Fruit fly (Drosophila melanogaster) whole organism, embryonic: ENCODE results near the gene CG18265.
A peak's percentile ranks its signal among the peaks of the same experiment; 100 is the strongest.

Experiments used
- ATbp ChIP-seq: fragments of 200-800 bp; sonication (Bioruptor generic); optimal IDR thresholded peaks from 2 replicates; lab custom pipeline; 2017; ENCODE audit warnings: missing biosample characterization, mild to moderate bottlenecking, missing genetic modification characterization, missing genetic modification reagents
- CG12744 ChIP-seq: fragments of 200-800 bp; sonication (Bioruptor generic); optimal IDR thresholded peaks from 2 replicates; lab custom pipeline; 2016; ENCODE audit warnings: missing biosample characterization, missing genetic modification characterization
- CG13296 ChIP-seq: fragments of 200-800 bp; sonication (Bioruptor generic); optimal IDR thresholded peaks from 3 replicates; lab custom pipeline; 2018; ENCODE audit warnings: missing biosample characterization, mild to moderate bottlenecking, missing genetic modification characterization
- CG13894 ChIP-seq: fragments of 200-800 bp; sonication (Bioruptor generic); optimal IDR thresholded peaks from 3 replicates; lab custom pipeline; 2018; ENCODE audit warnings: missing biosample characterization, mild to moderate bottlenecking, missing genetic modification characterization, moderate library complexity
- CG14965 ChIP-seq: fragments of 200-800 bp; sonication (Bioruptor generic); optimal IDR thresholded peaks from 2 replicates; lab custom pipeline; 2016; ENCODE audit warnings: missing biosample characterization, missing genetic modification characterization, borderline replicate concordance
- CG15073 ChIP-seq: fragments of 200-800 bp; sonication (Bioruptor generic); optimal IDR thresholded peaks from 2 replicates; lab custom pipeline; 2016; ENCODE audit warnings: missing biosample characterization, missing genetic modification characterization
- CG15269 ChIP-seq: fragments of 200-800 bp; sonication (Bioruptor generic); optimal IDR thresholded peaks from 2 replicates; lab custom pipeline; 2018; ENCODE audit warnings: missing biosample characterization, mild to moderate bottlenecking, missing genetic modification characterization, moderate library complexity
- CG1647 ChIP-seq: fragments of 200-800 bp; sonication (Bioruptor generic); optimal IDR thresholded peaks from 3 replicates; lab custom pipeline; 2016; ENCODE audit warnings: missing biosample characterization, missing genetic modification characterization
- CG18011 ChIP-seq: fragments of 200-800 bp; sonication (Bioruptor generic); optimal IDR thresholded peaks from 2 replicates; lab custom pipeline; 2017; ENCODE audit warnings: missing biosample characterization, missing genetic modification characterization, mild to moderate bottlenecking, moderate library complexity, missing genotype
- CG2120 ChIP-seq: fragments of 200-800 bp; sonication (Bioruptor generic); optimal IDR thresholded peaks from 3 replicates; lab custom pipeline; 2016; ENCODE audit warnings: missing biosample characterization, missing genetic modification characterization
- CG2678 ChIP-seq: fragments of 200-800 bp; sonication (Bioruptor generic); optimal IDR thresholded peaks from 3 replicates; lab custom pipeline; 2019; ENCODE audit warnings: missing biosample characterization, mild to moderate bottlenecking, missing genetic modification characterization, moderate library complexity
- CG31441 ChIP-seq: fragments of 200-800 bp; sonication (Bioruptor generic); IDR thresholded peaks from 2 replicates; pipeline ENCODE4 v1.3.6; 2022; ENCODE audit warnings: missing biosample characterization, missing genetic modification characterization
- CG32532 ChIP-seq: fragments of 200-800 bp; sonication (Bioruptor generic); IDR thresholded peaks from 2 replicates; pipeline ENCODE4 v1.3.6; 2022; ENCODE audit warnings: missing biosample characterization, missing genetic modification characterization
- CG3726 ChIP-seq: fragments of 200-800 bp; sonication (Bioruptor generic); IDR thresholded peaks from 3 replicates; pipeline ENCODE4, ENCODE4 v1.3.6; 2022; ENCODE audit warnings: missing biosample characterization, missing genetic modification characterization
- CG4424 ChIP-seq: fragments of 200-800 bp; sonication (Bioruptor generic); optimal IDR thresholded peaks from 3 replicates; lab custom pipeline; 2016; ENCODE audit warnings: missing biosample characterization, missing genetic modification characterization
- CG6654 ChIP-seq: fragments of 200-800 bp; sonication (Bioruptor generic); optimal IDR thresholded peaks from 2 replicates; lab custom pipeline; 2017; ENCODE audit warnings: missing biosample characterization, mild to moderate bottlenecking, missing genetic modification characterization
- CG6854 ChIP-seq: fragments of 200-800 bp; sonication (Bioruptor generic); optimal IDR thresholded peaks from 3 replicates; lab custom pipeline; 2017; ENCODE audit warnings: missing biosample characterization, mild to moderate bottlenecking, missing genetic modification characterization
- Camta ChIP-seq: fragments of 200-800 bp; sonication (Bioruptor generic); optimal IDR thresholded peaks from 2 replicates; lab custom pipeline; 2016; ENCODE audit warnings: missing biosample characterization, missing genetic modification characterization
- CrebB ChIP-seq: fragments of 200-800 bp; sonication (Bioruptor generic); optimal IDR thresholded peaks from 3 replicates; lab custom pipeline; 2018; ENCODE audit warnings: missing biosample characterization, mild to moderate bottlenecking, missing genetic modification characterization
- Dbx ChIP-seq: fragments of 200-800 bp; sonication (Bioruptor generic); IDR thresholded peaks from 3 replicates; pipeline ENCODE4 v1.3.6; 2022; ENCODE audit warnings: missing biosample characterization, missing genetic modification characterization
- Dip3 ChIP-seq: fragments of 200-800 bp; sonication (Bioruptor generic); optimal IDR thresholded peaks from 3 replicates; lab custom pipeline; 2016; ENCODE audit warnings: missing biosample characterization, missing genetic modification characterization
- ERR ChIP-seq: fragments of 200-800 bp; sonication (Bioruptor generic); optimal IDR thresholded peaks from 2 replicates; lab custom pipeline; 2016; ENCODE audit warnings: missing biosample characterization, missing genetic modification characterization
- Ets65A ChIP-seq: fragments of 200-800 bp; sonication (Bioruptor generic); peaks from one replicate; lab custom pipeline; 2016; ENCODE audit warnings: missing biosample characterization, missing genetic modification characterization
- Fer3 ChIP-seq: fragments of 200-800 bp; sonication (Bioruptor generic); optimal IDR thresholded peaks from 2 replicates; lab custom pipeline; 2018; ENCODE audit warnings: missing biosample characterization, mild to moderate bottlenecking, missing genetic modification characterization, moderate library complexity
- Med ChIP-seq: fragments of 200-800 bp; sonication (Bioruptor generic); peaks from one replicate; lab custom pipeline; 2016; ENCODE audit warnings: missing biosample characterization, missing genetic modification characterization, mild to moderate bottlenecking, inconsistent platforms, moderate library complexity
- Opbp ChIP-seq: fragments of 200-800 bp; sonication (Bioruptor generic); IDR thresholded peaks from 3 replicates; pipeline ENCODE4 v1.3.6; 2022; ENCODE audit warnings: missing biosample characterization, missing genetic modification characterization; ENCODE audit not compliant: partially characterized antibody
- Optix ChIP-seq: fragments of 200-800 bp; sonication (Bioruptor generic); IDR thresholded peaks from 3 replicates; pipeline ENCODE4 v1.3.6; 2022; ENCODE audit warnings: missing biosample characterization, missing genetic modification characterization
- Pdp1 ChIP-seq, 2 experiments: fragments of 200-800 bp; sonication (Bioruptor generic); optimal IDR thresholded peaks; 3 replicates each; lab custom pipeline; 2016; ENCODE audit warnings: missing biosample characterization in 2 of 2, missing genetic modification characterization in 2 of 2, mild to moderate bottlenecking in 1 of 2, moderate library complexity in 1 of 2
- Ravus ChIP-seq: fragments of 200-800 bp; sonication (Bioruptor generic); IDR thresholded peaks from 2 replicates; pipeline ENCODE4 v1.3.6; 2022; ENCODE audit warnings: missing biosample characterization, missing genetic modification characterization
- Sox100B ChIP-seq: fragments of 200-800 bp; sonication (Bioruptor generic); optimal IDR thresholded peaks from 3 replicates; lab custom pipeline; 2018; ENCODE audit warnings: missing biosample characterization, mild to moderate bottlenecking, missing genetic modification characterization
- Trl ChIP-seq, 3 experiments: fragments of >200 bp in 2 of 3; fragments of 200-800 bp in 1 of 3; sonication (Bioruptor generic) in 1 of 3; optimal IDR thresholded peaks; 2 replicates in 1 of 3; 3 replicates in 2 of 3; lab custom pipeline; 2016 to 2017; ENCODE audit warnings: missing biosample characterization in 1 of 3, missing genetic modification characterization in 1 of 3
- Xbp1 ChIP-seq: fragments of 200-800 bp; sonication (Bioruptor generic); optimal IDR thresholded peaks from 3 replicates; lab custom pipeline; 2016; ENCODE audit warnings: missing biosample characterization, mild to moderate bottlenecking, missing genetic modification characterization
- ato ChIP-seq: fragments of 200-800 bp; sonication (Bioruptor generic); IDR thresholded peaks from 2 replicates; pipeline ENCODE4 v1.3.6; 2022; ENCODE audit warnings: missing biosample characterization, missing genetic modification characterization; ENCODE audit not compliant: partially characterized antibody
- croc ChIP-seq: fragments of 200-800 bp; sonication (Bioruptor generic); conservative IDR thresholded peaks from 3 replicates; pipeline ENCODE4 v1.3.6; 2022; ENCODE audit warnings: missing biosample characterization, missing genetic modification characterization
- ems ChIP-seq: fragments of 200-800 bp; sonication (Bioruptor generic); optimal IDR thresholded peaks from 3 replicates; lab custom pipeline; 2016; ENCODE audit warnings: missing biosample characterization, missing genetic modification characterization
- ewg ChIP-seq: fragments of 200-800 bp; sonication (Bioruptor generic); optimal IDR thresholded peaks from 3 replicates; lab custom pipeline; 2017; ENCODE audit warnings: mild to moderate bottlenecking, missing biosample characterization, missing genetic modification reagents, missing genetic modification characterization
- exex ChIP-seq: fragments of 200-800 bp; sonication (Bioruptor generic); optimal IDR thresholded peaks from 4 replicates; lab custom pipeline; 2018; ENCODE audit warnings: missing biosample characterization, mild to moderate bottlenecking, missing genetic modification characterization, moderate library complexity
- grn ChIP-seq: fragments of 200-800 bp; sonication (Bioruptor generic); optimal IDR thresholded peaks from 3 replicates; lab custom pipeline; 2017; ENCODE audit warnings: missing biosample characterization, missing genetic modification characterization
- gro ChIP-seq: fragments of 200-800 bp; sonication (Bioruptor generic); optimal IDR thresholded peaks from 2 replicates; lab custom pipeline; 2016; ENCODE audit warnings: missing biosample characterization, missing genetic modification characterization
- kah ChIP-seq: fragments of 200-800 bp; sonication (Bioruptor generic); optimal IDR thresholded peaks from 2 replicates; lab custom pipeline; 2018; ENCODE audit warnings: missing biosample characterization, mild to moderate bottlenecking, missing genetic modification characterization
- klu ChIP-seq: fragments of 200-800 bp; sonication (Bioruptor generic); IDR thresholded peaks from 2 replicates; pipeline ENCODE4 v1.3.6; 2022; ENCODE audit warnings: missing biosample characterization, missing genetic modification characterization
- lilli ChIP-seq: fragments of 200-800 bp; sonication (Bioruptor generic); optimal IDR thresholded peaks from 3 replicates; lab custom pipeline; 2016; ENCODE audit warnings: missing biosample characterization, missing genetic modification characterization
- org-1 ChIP-seq: fragments of 200-800 bp; sonication (Bioruptor generic); optimal IDR thresholded peaks from 2 replicates; lab custom pipeline; 2017; ENCODE audit warnings: missing biosample characterization, missing genetic modification characterization
- peb ChIP-seq: fragments of 200-800 bp; sonication (Bioruptor generic); IDR thresholded peaks from 2 replicates; pipeline ENCODE4 v1.3.6; 2022; ENCODE audit warnings: missing biosample characterization, missing genetic modification characterization
- pho ChIP-seq: fragments of 200-800 bp; sonication (Bioruptor generic); optimal IDR thresholded peaks from 2 replicates; lab custom pipeline; 2016; ENCODE audit warnings: missing biosample characterization, missing genetic modification characterization
- salm ChIP-seq: fragments of 200-800 bp; sonication (Bioruptor generic); optimal IDR thresholded peaks from 2 replicates; lab custom pipeline; 2018; ENCODE audit warnings: missing biosample characterization, mild to moderate bottlenecking, missing genetic modification characterization
- so ChIP-seq: fragments of 200-800 bp; sonication (Bioruptor generic); IDR thresholded peaks from 3 replicates; pipeline ENCODE4 v1.3.6; 2022; ENCODE audit warnings: missing biosample characterization, missing genetic modification characterization
- sob ChIP-seq: fragments of 200-800 bp; sonication (Bioruptor generic); IDR thresholded peaks from 2 replicates; pipeline ENCODE4 v1.3.6; 2022; ENCODE audit warnings: missing biosample characterization, missing genetic modification characterization
- tup ChIP-seq: fragments of 200-800 bp; sonication (Bioruptor generic); optimal IDR thresholded peaks from 2 replicates; lab custom pipeline; 2016; ENCODE audit warnings: missing biosample characterization, mild to moderate bottlenecking, missing genetic modification characterization, moderate library complexity
- z ChIP-seq: fragments of 200-800 bp; sonication (Bioruptor generic); IDR thresholded peaks from 3 replicates; pipeline ENCODE4 v1.3.6; 2022; ENCODE audit warnings: missing biosample characterization, missing genetic modification characterization
- zfh2 ChIP-seq: fragments of 200-800 bp; sonication (Bioruptor generic); optimal IDR thresholded peaks from 2 replicates; lab custom pipeline; 2016; ENCODE audit warnings: missing biosample characterization, missing genetic modification characterization

Gene CG18265

dm6 chr3L:17430957-17431585 lies 8.1 kb upstream of the CG18265 start (continued):
- TF ChIP-seq ewg (GFP tag; lab: Kevin White, UChicago) (no peak), exex (tag; lab: Kevin White, UChicago) (peak; percentile 90), Optix (GFP tag; lab: Robert Waterston, UW) (no peak), klu (GFP tag; lab: Robert Waterston, UW) (no peak), CG1647 (no peak), sob (GFP tag; lab: Robert Waterston, UW) (no peak), CG31441 (no peak), tup (GFP tag; lab: Kevin White, UChicago) (no peak), grn (GFP tag; lab: Kevin White, UChicago) (peak; percentile 51), CG32532 (GFP tag; lab: Robert Waterston, UW) (no peak), croc (GFP tag; lab: Robert Waterston, UW) (no peak), CG2120 (GFP tag; lab: Kevin White, UChicago) (peak; percentile 27), Ravus (GFP tag; lab: Robert Waterston, UW) (no peak), CG2678 (tag; lab: Kevin White, UChicago) (peak; percentile 15), gro (peak; percentile 7), CG18011 (GFP tag; lab: Kevin White, UChicago) (no peak), Ets65A (GFP tag; lab: Kevin White, UChicago) (no peak), ems (no peak), Sox100B (no peak), org-1 (GFP tag; lab: Kevin White, UChicago) (no peak), Trl (optimal IDR thresholded peaks at IDR 0.05; lab: Kevin White, UChicago) (no peak), Trl (GFP tag; optimal IDR thresholded peaks at IDR 0.05; lab: Kevin White, UChicago) (no peak), Dbx (0 out of 3 replicates have a peak, but pooled peaks have one; percentile 31), CG6654 (GFP tag; lab: Kevin White, UChicago) (no peak), Med (GFP tag; lab: Kevin White, UChicago) (peak; percentile 69), CrebB (tag; lab: Kevin White, UChicago) (no peak), CG14965 (GFP tag; lab: Kevin White, UChicago) (no peak), Camta (GFP tag; lab: Kevin White, UChicago) (no peak), z (no peak), zfh2 (no peak), CG12744 (GFP tag; lab: Kevin White, UChicago) (no peak), pho (peak; percentile 3), Dip3 (no peak), CG13894 (no peak), ERR (no peak), CG6854 (GFP tag; lab: Kevin White, UChicago) (no peak), CG15269 (tag; lab: Kevin White, UChicago) (peak; percentile 33), so (GFP tag; lab: Robert Waterston, UW) (no peak), ATbp (no peak), Pdp1 (GFP tag; optimal IDR thresholded peaks at IDR 0.05; lab: Kevin White, UChicago) (no peak), salm (no peak), Opbp (GFP tag; lab: Robert Waterston, UW) (no peak), CG4424 (GFP tag; lab: Kevin White, UChicago) (no peak), CG13296 (GFP tag; lab: Kevin White, UChicago) (peak; percentile 11), lilli (GFP tag; lab: Kevin White, UChicago) (peak; percentile 14), CG15073 (GFP tag; lab: Kevin White, UChicago) (no peak), Xbp1 (GFP tag; lab: Kevin White, UChicago) (no peak), kah (GFP tag; lab: Kevin White, UChicago) (no peak), Fer3 (tag; lab: Kevin White, UChicago) (peak; percentile 26), CG3726 (GFP tag; lab: Robert Waterston, UW) (no peak), ato (GFP tag; lab: Robert Waterston, UW) (no peak), peb (GFP tag; lab: Robert Waterston, UW) (no peak)
